Worm (Caenorhabditis elegans) whole organism, L4/young adult: ENCODE results near the gene wip-1.

ENCODE experiments used
- W03F9.2 ChIP-seq: fragments of 150-350 bp; optimal IDR thresholded peaks from 2 replicates; lab custom pipeline; 2014; ENCODE audit warnings: missing biosample characterization, missing genetic modification characterization
- dao-5 ChIP-seq: sonication (generic microtip); optimal IDR thresholded peaks from 2 replicates; lab custom pipeline; 2016; ENCODE audit warnings: missing genotype, missing genetic modification characterization, moderate library complexity, missing compliant biosample characterization
- him-1 ChIP-seq: sonication (generic microtip); optimal IDR thresholded peaks from 2 replicates; lab custom pipeline; 2016; ENCODE audit warnings: missing genotype, missing genetic modification reagents, missing genetic modification characterization, missing compliant biosample characterization

- TF ChIP-seq dao-5 (tag; lab: Kevin White, UChicago), result no peak
- no peak for TF ChIP-seq him-1 (tag; lab: Kevin White, UChicago)
- no peak for TF ChIP-seq W03F9.2
These were observed 8.8 kb downstream of the wip-1 start for ce11 chrIII:5027219-5027618.
